Worm (Caenorhabditis elegans): ENCODE results near the gene ZK662.5.

The ZK662.5 gene

DNA sequence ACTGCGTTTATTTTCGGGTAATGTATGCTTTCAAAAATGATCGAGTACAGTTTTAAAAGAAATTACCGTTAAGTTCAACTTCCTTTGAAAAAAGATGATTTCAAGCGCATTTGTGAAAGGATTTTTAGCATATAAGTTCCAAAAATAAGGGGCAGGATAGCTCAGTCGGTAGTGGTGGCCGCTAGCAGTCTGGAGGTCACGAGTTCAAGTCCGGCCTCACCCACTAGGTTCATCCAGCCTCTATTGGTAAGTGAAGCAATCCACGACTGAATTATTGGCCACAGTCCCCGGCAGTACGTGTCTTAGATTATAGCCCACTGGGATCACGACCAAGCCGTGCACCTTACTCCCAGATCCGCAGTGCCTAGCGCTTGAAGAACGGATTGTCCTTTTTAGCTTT lies 4.5 kb upstream of the ZK662.5 start:
- no peak for TF ChIP-seq isw-1 (GFP tag; IDR thresholded peaks at IDR 0.05)
- no peak for TF ChIP-seq grh-1 (GFP tag; IDR thresholded peaks at IDR 0.05)
- TF ChIP-seq fkh-10 (GFP tag; optimal IDR thresholded peaks at IDR 0.05) = no peak
- TF ChIP-seq hpl-2 (GFP tag; optimal IDR thresholded peaks at IDR 0.05) = no peak
- TF ChIP-seq tlp-1 (tag; optimal IDR thresholded peaks at IDR 0.05) = no peak
- no peak for TF ChIP-seq C04F5.9 (tag; optimal IDR thresholded peaks at IDR 0.05)
- TF ChIP-seq lin-13 (GFP tag; optimal IDR thresholded peaks at IDR 0.05) = no peak

DNA sequence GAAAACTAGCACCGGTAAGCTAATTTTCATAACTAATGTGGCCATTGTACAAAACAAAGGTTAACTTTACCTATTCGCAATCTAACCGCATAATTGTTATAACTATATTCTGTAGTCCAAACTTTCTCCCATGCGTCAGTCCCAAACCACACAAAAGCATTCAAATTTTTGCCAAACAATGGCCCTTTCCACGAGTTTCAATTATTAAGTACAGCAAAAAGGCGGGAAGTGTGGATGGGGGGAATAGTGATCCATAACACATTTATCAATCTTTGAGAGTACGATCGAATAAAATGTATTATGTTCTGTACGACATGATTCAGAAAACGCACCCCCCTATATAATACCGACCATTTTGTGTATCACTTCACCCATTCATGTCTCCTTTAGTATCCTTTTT lies 3.1 kb upstream of the ZK662.5 start, which contains the start of gene ZK662.6:
ZK662.6 (plus strand) TSS at position 301 of the 400 bp plus-strand sequence.
- TF ChIP-seq aly-2 (tag; optimal IDR thresholded peaks at IDR 0.05) (no peak), blmp-1 (tag; optimal IDR thresholded peaks at IDR 0.05) (no peak), fkh-4 (tag; optimal IDR thresholded peaks at IDR 0.05; ENCODE audit: borderline replicate concordance) (no peak), nhr-237 (tag; optimal IDR thresholded peaks at IDR 0.05) (no peak), aha-1 (tag; optimal IDR thresholded peaks at IDR 0.05) (no peak), fkh-10 (GFP tag; optimal IDR thresholded peaks at IDR 0.05) (no peak), C34B4.2 (tag; optimal IDR thresholded peaks at IDR 0.05) (no peak), egl-13 (tag; optimal IDR thresholded peaks at IDR 0.05) (no peak), skn-1 (tag; optimal IDR thresholded peaks at IDR 0.05) (no peak), efl-3 (GFP tag; optimal IDR thresholded peaks at IDR 0.05) (no peak), fkh-8 (tag; optimal IDR thresholded peaks at IDR 0.05) (no peak), dsc-1 (tag; optimal IDR thresholded peaks at IDR 0.05) (no peak)

DNA sequence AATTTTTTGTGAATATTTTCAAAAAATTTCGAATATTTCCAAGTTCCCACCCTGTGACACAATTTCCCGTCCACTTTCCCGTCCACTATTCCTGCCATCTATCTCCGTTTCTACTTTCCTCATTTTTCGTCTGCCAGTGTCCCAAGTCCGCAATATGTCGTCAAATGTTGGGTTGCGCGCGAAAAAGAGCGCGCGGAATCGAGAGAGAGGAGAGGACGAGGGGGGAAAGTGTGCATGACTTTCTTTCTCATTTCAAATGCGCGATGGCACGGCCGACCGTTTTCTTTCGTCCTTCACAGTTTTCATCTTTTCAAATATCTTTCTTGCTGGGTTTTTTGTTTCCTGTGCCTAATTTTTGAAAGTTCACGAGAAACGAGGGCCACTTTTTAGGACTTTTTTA lies 3.5 kb downstream of the ZK662.5 start:
- TF ChIP-seq snpc-4 (tag; optimal IDR thresholded peaks at IDR 0.05) (peak; percentile 62), C16A3.4 (tag; optimal IDR thresholded peaks at IDR 0.05) (peak; percentile 69), blmp-1 (tag; optimal IDR thresholded peaks at IDR 0.05) (peak; percentile 97), pax-3 (tag; optimal IDR thresholded peaks at IDR 0.05) (no peak), egl-13 (tag; optimal IDR thresholded peaks at IDR 0.05) (no peak), sup-37 (GFP tag; optimal IDR thresholded peaks at IDR 0.05) (no peak), nhr-12 (tag; optimal IDR thresholded peaks at IDR 0.05) (no peak), elt-3 (tag; optimal IDR thresholded peaks at IDR 0.05) (peak in 1 of 6 experiments; percentile 50), nhr-71 (tag; optimal IDR thresholded peaks at IDR 0.05) (peak; percentile 78), mep-1 (tag; optimal IDR thresholded peaks at IDR 0.05) (peak; percentile 89), nhr-90 (tag; optimal IDR thresholded peaks at IDR 0.05; ENCODE audit: poor library complexity) (peak; percentile 68), nhr-20 (tag; optimal IDR thresholded peaks at IDR 0.05) (peak; percentile 74), unc-86 (tag; optimal IDR thresholded peaks at IDR 0.05) (peak; percentile 65), alr-1 (tag; optimal IDR thresholded peaks at IDR 0.05; ENCODE audit: borderline replicate concordance) (no peak), irx-1 (tag; optimal IDR thresholded peaks at IDR 0.05) (peak; percentile 45), elt-2 (tag; optimal IDR thresholded peaks at IDR 0.05) (no peak), grh-1 (GFP tag; IDR thresholded peaks at IDR 0.05) (peak; percentile 34; the same call in 1 of the 2 replicates), aly-2 (tag; optimal IDR thresholded peaks at IDR 0.05) (no peak), fkh-4 (tag; optimal IDR thresholded peaks at IDR 0.05; ENCODE audit: borderline replicate concordance) (no peak), lin-14 (GFP tag; optimal IDR thresholded peaks at IDR 0.05) (peak; percentile 83), ztf-4 (tag; optimal IDR thresholded peaks at IDR 0.05) (no peak), nhr-47 (tag; optimal IDR thresholded peaks at IDR 0.05) (peak; percentile 75), mef-2 (tag; optimal IDR thresholded peaks at IDR 0.05) (peak; percentile 7), unc-30 (tag; optimal IDR thresholded peaks at IDR 0.05) (no peak), mdl-1 (tag; optimal IDR thresholded peaks at IDR 0.05) (peak in 1 of 2 experiments; percentile 81), hlh-17 (GFP tag; optimal IDR thresholded peaks at IDR 0.05; ENCODE audit: borderline replicate concordance) (no peak), rnt-1 (tag; optimal IDR thresholded peaks at IDR 0.05) (peak; percentile 80), xbp-1 (tag; optimal IDR thresholded peaks at IDR 0.05) (peak; percentile 62), ceh-82 (tag; optimal IDR thresholded peaks at IDR 0.05) (peak; percentile 33 to 69 (median 57)), sptf-1 (tag; optimal IDR thresholded peaks at IDR 0.05) (no peak), nhr-84 (tag; optimal IDR thresholded peaks at IDR 0.05) (no peak), skn-1 (tag; optimal IDR thresholded peaks at IDR 0.05) (peak; percentile 24), unc-98 (GFP tag; IDR thresholded peaks at IDR 0.05) (no peak), nhr-77 (tag; optimal IDR thresholded peaks at IDR 0.05) (peak; percentile 6), pqm-1 (tag; optimal IDR thresholded peaks at IDR 0.05) (no peak), nhr-76 (tag; optimal IDR thresholded peaks at IDR 0.05) (no peak), lsy-2 (tag; optimal IDR thresholded peaks at IDR 0.05) (peak; percentile 64 to 74), tbx-2 (tag; optimal IDR thresholded peaks at IDR 0.05) (peak; percentile 70)
